Worm (Caenorhabditis elegans): ENCODE results near the gene phf-10.
A peak's percentile ranks its signal among the peaks of the same experiment; 100 is the strongest.

phf-10 gene

DNA sequence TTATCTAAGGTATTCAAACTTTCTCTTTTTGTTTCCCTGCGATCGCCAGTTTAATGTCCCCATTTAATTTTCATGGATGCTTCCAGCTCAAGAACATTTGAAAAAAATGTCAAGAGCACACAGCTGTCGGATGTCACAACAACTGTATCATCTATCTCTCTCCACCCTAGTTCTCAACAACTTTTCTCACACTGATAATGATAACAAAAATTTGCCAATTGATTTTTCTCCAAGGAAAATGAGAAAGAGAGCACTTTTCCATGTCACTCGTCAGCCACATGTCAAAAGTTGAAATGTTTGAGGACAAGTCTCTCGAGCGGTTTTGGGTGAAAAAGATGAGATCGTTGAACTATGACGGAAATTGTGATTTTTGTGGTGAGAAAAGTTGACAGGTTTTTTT is 30.3 kb downstream of the phf-10 start:
- TF ChIP-seq ama-1 (optimal IDR thresholded peaks at IDR 0.05) (no peak), ceh-20 (GFP tag; IDR thresholded peaks at IDR 0.05) (peak; percentile 33; the same call in 1 of the 2 replicates), nhr-11 (tag; optimal IDR thresholded peaks at IDR 0.05) (peak; percentile 29), unc-62 (GFP tag; optimal IDR thresholded peaks at IDR 0.05 in 1 of 2) (peak in 1 of 2 experiments; percentile 76), unc-62 (tag; optimal IDR thresholded peaks at IDR 0.05) (no peak), zip-2 (tag; optimal IDR thresholded peaks at IDR 0.05) (no peak), lsy-2 (tag; optimal IDR thresholded peaks at IDR 0.05) (peak in 1 of 2 experiments; percentile 18), lin-15B (tag; optimal IDR thresholded peaks at IDR 0.05) (no peak)

ce11 chrV:272837-273236 is 38.5 kb downstream of the phf-10 start, which contains the start of gene nlp-70:
Gene nlp-70, minus strand, starts transcription at chrV:272937.
- no peak for TF ChIP-seq ama-1 (optimal IDR thresholded peaks at IDR 0.05)
- TF ChIP-seq hif-1 (tag; optimal IDR thresholded peaks at IDR 0.05): no peak
- TF ChIP-seq daf-8 (GFP tag; IDR thresholded peaks at IDR 0.05): no peak
- TF ChIP-seq nhr-111 (GFP tag; optimal IDR thresholded peaks at IDR 0.05): no peak
- no peak for TF ChIP-seq nhr-11 (tag; optimal IDR thresholded peaks at IDR 0.05)
- TF ChIP-seq ces-1 (GFP tag; optimal IDR thresholded peaks at IDR 0.05): no peak
- TF ChIP-seq nhr-76 (tag; optimal IDR thresholded peaks at IDR 0.05): no peak
- no peak for TF ChIP-seq mes-2 (tag; optimal IDR thresholded peaks at IDR 0.05; ENCODE audit: poor library complexity, severe bottlenecking)

DNA sequence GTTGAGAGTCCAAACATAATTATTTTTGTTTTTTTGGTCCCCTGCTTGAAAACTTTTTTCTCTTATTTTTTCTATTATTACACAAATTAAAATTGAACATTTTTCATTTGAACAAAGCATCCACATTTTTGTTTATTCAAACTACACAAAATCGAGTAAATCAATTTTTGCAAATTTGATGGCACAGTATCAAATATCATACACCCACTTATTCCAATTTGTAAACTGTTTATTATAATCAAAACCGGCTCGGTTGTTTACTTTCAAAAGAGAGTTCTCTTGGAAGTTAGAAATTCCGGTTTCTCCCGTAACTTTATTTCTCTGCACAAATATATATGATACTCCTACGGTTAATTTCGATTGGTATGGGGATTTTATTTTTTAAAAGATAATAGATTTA is 43.4 kb downstream of the phf-10 start, which contains the start of gene lgc-26:
Gene lgc-26, plus strand, starts transcription at position 301 of the 400 bp plus-strand sequence.
- no peak for TF ChIP-seq ceh-82 (tag; optimal IDR thresholded peaks at IDR 0.05)
- no peak for TF ChIP-seq fos-1 (tag; optimal IDR thresholded peaks at IDR 0.05)
- TF ChIP-seq F37D6.2 (tag; optimal IDR thresholded peaks at IDR 0.05): no peak
- no peak for TF ChIP-seq dmd-6 (GFP tag; IDR thresholded peaks at IDR 0.05)
- TF ChIP-seq gei-8 (GFP tag; optimal IDR thresholded peaks at IDR 0.05): no peak
- TF ChIP-seq F49E8.2 (tag; optimal IDR thresholded peaks at IDR 0.05; ENCODE audit: borderline replicate concordance): no peak
- no peak for TF ChIP-seq vab-7 (GFP tag; IDR thresholded peaks at IDR 0.05)
- TF ChIP-seq ces-1 (GFP tag; optimal IDR thresholded peaks at IDR 0.05): no peak
- TF ChIP-seq rbr-2 (tag; optimal IDR thresholded peaks at IDR 0.05): no peak
- TF ChIP-seq lir-3 (tag; optimal IDR thresholded peaks at IDR 0.05): no peak
- TF ChIP-seq pha-4 (GFP tag; IDR thresholded peaks at IDR 0.05): no peak
- TF ChIP-seq pha-4 (tag; optimal IDR thresholded peaks at IDR 0.05): no peak
- TF ChIP-seq dpl-1 (GFP tag; optimal IDR thresholded peaks at IDR 0.05): no peak
- no peak for TF ChIP-seq snpc-4 (tag; optimal IDR thresholded peaks at IDR 0.05)
- no peak for TF ChIP-seq skn-1 (tag; optimal IDR thresholded peaks at IDR 0.05)
- no peak for TF ChIP-seq nhr-6 (tag; optimal IDR thresholded peaks at IDR 0.05)
- no peak for TF ChIP-seq ceh-62 (tag; optimal IDR thresholded peaks at IDR 0.05)
- no peak for TF ChIP-seq lim-7 (GFP tag; IDR thresholded peaks at IDR 0.05)
- no peak for TF ChIP-seq mdt-29 (GFP tag; IDR thresholded peaks at IDR 0.05)
- TF ChIP-seq nhr-111 (GFP tag; optimal IDR thresholded peaks at IDR 0.05): no peak

- TF ChIP-seq aha-1 (tag) (peak; percentile 24), ZK546.5 (tag; optimal IDR thresholded peaks at IDR 0.05) (peak in 1 of 2 experiments; percentile 48)
Measured at ce11 chrV:265062-265963, 46.1 kb downstream of the phf-10 start.

DNA sequence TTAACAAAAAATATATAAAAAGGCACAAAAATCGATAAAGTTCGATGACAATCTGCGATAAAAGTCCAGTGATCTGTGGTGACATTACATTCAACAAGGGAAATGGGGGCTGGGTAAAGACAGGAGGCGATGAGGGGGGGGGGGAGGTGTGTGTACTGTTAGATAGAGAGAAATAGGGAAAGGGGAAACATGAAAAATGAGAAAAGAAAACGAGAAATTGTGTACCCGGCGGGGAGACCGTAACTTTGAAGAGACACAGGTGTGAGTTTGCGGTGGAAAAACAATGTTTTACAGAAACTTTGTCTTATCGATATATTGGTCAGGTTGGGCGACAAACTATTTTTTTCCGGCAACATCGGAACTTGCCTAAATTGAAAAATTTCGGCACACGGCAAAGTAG is 51.0 kb downstream of the phf-10 start:
- TF ChIP-seq nhr-41 (GFP tag; IDR thresholded peaks at IDR 0.05) (no peak), daf-16 (GFP tag; optimal IDR thresholded peaks at IDR 0.05) (no peak), daf-16 (tag; optimal IDR thresholded peaks at IDR 0.05) (peak; percentile 73), vab-7 (GFP tag; IDR thresholded peaks at IDR 0.05) (no peak), unc-130 (GFP tag; optimal IDR thresholded peaks at IDR 0.05) (no peak), hmg-1.1 (GFP tag; IDR thresholded peaks at IDR 0.05) (no peak), mxl-3 (GFP tag; optimal IDR thresholded peaks at IDR 0.05) (no peak), daf-12 (tag; optimal IDR thresholded peaks at IDR 0.05) (no peak), lir-3 (tag; optimal IDR thresholded peaks at IDR 0.05) (no peak), gei-8 (GFP tag; optimal IDR thresholded peaks at IDR 0.05) (no peak), D1046.2 (GFP tag; IDR thresholded peaks at IDR 0.05) (no peak), nhr-77 (tag; optimal IDR thresholded peaks at IDR 0.05) (peak; percentile 12), egl-27 (tag; optimal IDR thresholded peaks at IDR 0.05) (no peak), nhr-76 (tag; optimal IDR thresholded peaks at IDR 0.05) (no peak), pha-4 (GFP tag; IDR thresholded peaks at IDR 0.05) (0 out of 2 replicates have a peak, but pooled peaks have one; percentile 10), pha-4 (tag; optimal IDR thresholded peaks at IDR 0.05) (no peak), R02D3.7 (tag; optimal IDR thresholded peaks at IDR 0.05) (no peak), dpl-1 (GFP tag; optimal IDR thresholded peaks at IDR 0.05) (no peak)

All from whole organism, L4 larva.